Worm (Caenorhabditis elegans) whole organism, L1 larva: Measurements from ENCODE around the gene nlp-33.

Experiments
- C16A3.4 ChIP-seq: fragments of 150-350 bp; optimal IDR thresholded peaks from 2 replicates; lab custom pipeline; 2014; ENCODE audit warnings: missing biosample characterization, missing genetic modification characterization
- ama-1 ChIP-seq: fragments of 150-350 bp; optimal IDR thresholded peaks from 2 replicates; lab custom pipeline; 2014
- blmp-1 ChIP-seq: fragments of 150-350 bp; optimal IDR thresholded peaks from 2 replicates; lab custom pipeline; 2014; ENCODE audit warnings: missing biosample characterization, missing genetic modification characterization
- ceh-63 ChIP-seq: fragments of 200-800 bp; sonication (Bioruptor generic); optimal IDR thresholded peaks from 2 replicates; lab custom pipeline; 2018; ENCODE audit warnings: mild to moderate bottlenecking, missing genetic modification characterization, missing compliant biosample characterization
- ceh-8 ChIP-seq: fragments of 200-800 bp; sonication (Bioruptor generic); optimal IDR thresholded peaks from 2 replicates; lab custom pipeline; 2018; ENCODE audit warnings: mild to moderate bottlenecking, missing genetic modification characterization, moderate library complexity, missing compliant biosample characterization
- ceh-82 ChIP-seq, 3 experiments: fragments of 150-350 bp in 1 of 3; sonication (generic microtip) in 2 of 3; optimal IDR thresholded peaks; 2 replicates each; lab custom pipeline; 2014 to 2017; ENCODE audit warnings: missing biosample characterization in 3 of 3, missing genetic modification characterization in 3 of 3
- ceh-88 ChIP-seq: fragments of 200-800 bp; sonication (Bioruptor generic); IDR thresholded peaks from 2 replicates; pipeline ENCODE4 v1.3.6; 2022; ENCODE audit warnings: missing genetic modification characterization, missing compliant biosample characterization
- ceh-90 ChIP-seq: sonication (generic microtip); optimal IDR thresholded peaks from 2 replicates; lab custom pipeline; 2016; ENCODE audit warnings: missing genetic modification characterization, missing compliant biosample characterization
- ces-1 ChIP-seq: fragments of 150-350 bp; optimal IDR thresholded peaks from 2 replicates; lab custom pipeline; 2014; ENCODE audit warnings: missing biosample characterization, missing genetic modification reagents, missing genetic modification characterization
- dpl-1 ChIP-seq, 3 experiments: fragments of 150-350 bp in 2 of 3; sonication (generic microtip) in 1 of 3; optimal IDR thresholded peaks; 2 replicates each; lab custom pipeline; 2014 to 2017; ENCODE audit warnings: missing biosample characterization in 3 of 3, missing genetic modification characterization in 3 of 3, missing genetic modification reagents in 3 of 3
- egl-13 ChIP-seq: sonication (generic microtip); optimal IDR thresholded peaks from 2 replicates; lab custom pipeline; 2016; ENCODE audit warnings: missing genotype, missing genetic modification reagents, missing genetic modification characterization, missing compliant biosample characterization
- elt-2 ChIP-seq: sonication (generic microtip); optimal IDR thresholded peaks from 2 replicates; lab custom pipeline; 2016; ENCODE audit warnings: missing genetic modification characterization, mild to moderate bottlenecking, inconsistent platforms, missing compliant biosample characterization, missing genetic modification reagents
- elt-3 ChIP-seq, 6 experiments: fragments of 150-350 bp in 1 of 6; sonication (generic microtip); optimal IDR thresholded peaks; 2 replicates each; lab custom pipeline; 2017 to 2018; ENCODE audit warnings: missing biosample characterization in 6 of 6, missing genetic modification characterization in 6 of 6, inconsistent platforms in 1 of 6
- fkh-8 ChIP-seq: sonication (generic microtip); optimal IDR thresholded peaks from 2 replicates; lab custom pipeline; 2016; ENCODE audit warnings: mild to moderate bottlenecking, missing genetic modification characterization, missing compliant biosample characterization
- grh-1 ChIP-seq: fragments of 200-800 bp; sonication (Bioruptor generic); IDR thresholded peaks from 2 replicates; pipeline ENCODE4 v1.3.6; 2022; ENCODE audit warnings: missing genetic modification reagents, missing genetic modification characterization, missing compliant biosample characterization
- hpl-2 ChIP-seq: fragments of 150-350 bp; optimal IDR thresholded peaks from 2 replicates; lab custom pipeline; 2014; ENCODE audit warnings: missing biosample characterization, missing genetic modification reagents, missing genetic modification characterization
- isw-1 ChIP-seq: fragments of 200-800 bp; sonication (Bioruptor generic); IDR thresholded peaks from 2 replicates; pipeline ENCODE4 v1.3.6; 2022; ENCODE audit warnings: missing genetic modification characterization, missing compliant biosample characterization
- lin-13 ChIP-seq: fragments of 150-350 bp; optimal IDR thresholded peaks from 2 replicates; lab custom pipeline; 2014; ENCODE audit warnings: missing biosample characterization, missing genetic modification reagents, missing genetic modification characterization
- lin-14 ChIP-seq: fragments of 200-800 bp; sonication (Bioruptor generic); optimal IDR thresholded peaks from 2 replicates; lab custom pipeline; 2018; ENCODE audit warnings: mild to moderate bottlenecking, missing genetic modification characterization, moderate library complexity, missing compliant biosample characterization
- lin-35 ChIP-seq, 2 experiments: fragments of 150-350 bp; optimal IDR thresholded peaks; 2 replicates each; lab custom pipeline; 2014; ENCODE audit warnings: missing biosample characterization in 2 of 2, missing genetic modification characterization in 2 of 2, missing genetic modification reagents in 2 of 2
- lin-39 ChIP-seq: fragments of 150-350 bp; optimal IDR thresholded peaks from 2 replicates; lab custom pipeline; 2014; ENCODE audit warnings: missing biosample characterization, missing genetic modification reagents, missing genetic modification characterization
- lsy-2 ChIP-seq, 2 experiments: fragments of 150-350 bp; optimal IDR thresholded peaks; 2 replicates each; lab custom pipeline; 2014; ENCODE audit warnings: missing biosample characterization in 2 of 2, missing genetic modification characterization in 2 of 2
- mef-2 ChIP-seq: fragments of 150-350 bp; optimal IDR thresholded peaks from 2 replicates; lab custom pipeline; 2014; ENCODE audit warnings: missing biosample characterization, missing genetic modification characterization
- nhr-11 ChIP-seq: fragments of 150-350 bp; optimal IDR thresholded peaks from 2 replicates; lab custom pipeline; 2014; ENCODE audit warnings: missing biosample characterization, missing genetic modification characterization
- nhr-19 ChIP-seq: fragments of 200-800 bp; sonication (Bioruptor generic); conservative IDR thresholded peaks from 2 replicates; pipeline ENCODE4 v1.3.6; 2022; ENCODE audit warnings: missing genetic modification characterization, missing compliant biosample characterization
- nhr-20 ChIP-seq: sonication (generic microtip); optimal IDR thresholded peaks from 2 replicates; lab custom pipeline; 2016; ENCODE audit warnings: mild to moderate bottlenecking, missing genetic modification characterization, missing compliant biosample characterization
- nhr-71 ChIP-seq: sonication (generic microtip); optimal IDR thresholded peaks from 2 replicates; lab custom pipeline; 2016; ENCODE audit warnings: mild to moderate bottlenecking, missing genetic modification characterization, moderate library complexity, missing compliant biosample characterization
- nhr-85 ChIP-seq: sonication (generic microtip); peaks from one replicate; lab custom pipeline; 2016; ENCODE audit warnings: missing genetic modification characterization, inconsistent platforms, missing compliant biosample characterization
- nhr-90 ChIP-seq: sonication (generic microtip); optimal IDR thresholded peaks from 2 replicates; lab custom pipeline; 2016; ENCODE audit warnings: mild to moderate bottlenecking, missing genetic modification characterization, missing compliant biosample characterization; ENCODE audit not compliant: poor library complexity
- pag-3 ChIP-seq: sonication (generic microtip); optimal IDR thresholded peaks from 2 replicates; lab custom pipeline; 2017; ENCODE audit warnings: missing genetic modification characterization, mild to moderate bottlenecking, missing compliant biosample characterization, antibody characterized with exemption, borderline replicate concordance; ENCODE audit not compliant: insufficient read depth
- pax-3 ChIP-seq: fragments of 200-800 bp; sonication (Bioruptor generic); optimal IDR thresholded peaks from 2 replicates; lab custom pipeline; 2018; ENCODE audit warnings: mild to moderate bottlenecking, missing genetic modification characterization, moderate library complexity, missing compliant biosample characterization
- pqm-1 ChIP-seq: sonication (generic microtip); optimal IDR thresholded peaks from 3 replicates; lab custom pipeline; 2017; ENCODE audit warnings: missing biosample characterization, missing genetic modification characterization
- rnt-1 ChIP-seq: sonication (generic microtip); optimal IDR thresholded peaks from 2 replicates; lab custom pipeline; 2016; ENCODE audit warnings: mild to moderate bottlenecking, missing genetic modification characterization, moderate library complexity, missing compliant biosample characterization
- snpc-4 ChIP-seq: fragments of 150-350 bp; optimal IDR thresholded peaks from 2 replicates; lab custom pipeline; 2014; ENCODE audit warnings: missing biosample characterization, missing genetic modification characterization
- snu-23 ChIP-seq: sonication (generic microtip); optimal IDR thresholded peaks from 2 replicates; lab custom pipeline; 2016; ENCODE audit warnings: missing genetic modification characterization, missing compliant biosample characterization
- sox-4 ChIP-seq: sonication (generic microtip); optimal IDR thresholded peaks from 2 replicates; lab custom pipeline; 2016; ENCODE audit warnings: missing genetic modification characterization, missing compliant biosample characterization
- tbx-2 ChIP-seq: sonication (generic microtip); optimal IDR thresholded peaks from 2 replicates; lab custom pipeline; 2016; ENCODE audit warnings: missing genetic modification characterization, missing compliant biosample characterization
- unc-130 ChIP-seq: fragments of 150-350 bp; optimal IDR thresholded peaks from 2 replicates; lab custom pipeline; 2017; ENCODE audit warnings: missing biosample characterization, missing genetic modification characterization, inconsistent platforms
- unc-62 ChIP-seq: fragments of 150-350 bp; optimal IDR thresholded peaks from 2 replicates; lab custom pipeline; 2014; ENCODE audit warnings: missing biosample characterization, missing genetic modification reagents, missing genetic modification characterization
- zip-4 ChIP-seq: fragments of 200-800 bp; sonication (Bioruptor generic); optimal IDR thresholded peaks from 2 replicates; lab custom pipeline; 2018; ENCODE audit warnings: mild to moderate bottlenecking, missing genetic modification characterization, moderate library complexity, missing compliant biosample characterization
- ztf-11 ChIP-seq, 2 experiments: sonication (generic microtip); optimal IDR thresholded peaks; 2 replicates each; lab custom pipeline; 2016 to 2017; ENCODE audit warnings: missing genetic modification characterization in 2 of 2, missing biosample characterization in 1 of 2, missing compliant biosample characterization in 1 of 2

Gene nlp-33

ce11 chrV:11146958-11147779 is at the start of gene nlp-33, which contains the start of gene T19C4.24:
Gene nlp-33 (plus strand): TSS chrV:11147346.
Gene T19C4.24 (minus strand): TSS chrV:11147008.
- TF ChIP-seq fkh-8 (tag; lab: Kevin White, UChicago) (no peak), ceh-63 (GFP tag; lab: Kevin White, UChicago) (no peak), zip-4 (no peak), ceh-8 (GFP tag; lab: Kevin White, UChicago) (no peak), C16A3.4 (tag; lab: Kevin White, UChicago) (no peak), ceh-88 (GFP tag; lab: Robert Waterston, UW) (no peak), lin-13 (no peak), elt-3 (tag; optimal IDR thresholded peaks at IDR 0.05; lab: Kevin White, UChicago) (peak in 2 of 6 experiments; percentile 60 to 74), grh-1 (peak; percentile 30; the same call in 1 of the 2 replicates), blmp-1 (tag; lab: Kevin White, UChicago) (peak; percentile 26), pax-3 (tag; lab: Kevin White, UChicago) (no peak), unc-130 (tag; lab: Kevin White, UChicago) (no peak), lsy-2 (tag; optimal IDR thresholded peaks at IDR 0.05; lab: Kevin White, UChicago) (peak in 1 of 2 experiments; percentile 8), snu-23 (peak; percentile 50), lin-14 (GFP tag; lab: Kevin White, UChicago) (peak; percentile 63), hpl-2 (GFP tag; lab: Kevin White, UChicago) (no peak), nhr-90 (tag; lab: Kevin White, UChicago) (peak; percentile 51), isw-1 (GFP tag; lab: Robert Waterston, UW) (no peak), nhr-85 (tag; lab: Kevin White, UChicago) (peak; percentile 89), tbx-2 (tag; lab: Kevin White, UChicago) (peak; percentile 20), ceh-82 (tag; optimal IDR thresholded peaks at IDR 0.05; lab: Kevin White, UChicago) (no peak), ama-1 (lab: Kevin White, UChicago) (peak; percentile 82), nhr-20 (tag; lab: Kevin White, UChicago) (peak; percentile 54), nhr-71 (tag; lab: Kevin White, UChicago) (peak; percentile 40), rnt-1 (tag; lab: Kevin White, UChicago) (no peak), pqm-1 (tag; lab: Kevin White, UChicago) (no peak), dpl-1 (GFP tag; optimal IDR thresholded peaks at IDR 0.05; lab: Kevin White, UChicago) (no peak), nhr-19 (GFP tag; lab: Robert Waterston, UW) (peak; percentile 16; the same call in 1 of the 2 replicates), lin-35 (GFP tag; optimal IDR thresholded peaks at IDR 0.05; lab: Kevin White, UChicago) (peak in 1 of 2 experiments; percentile 19), mef-2 (tag; lab: Kevin White, UChicago) (no peak)

DNA sequence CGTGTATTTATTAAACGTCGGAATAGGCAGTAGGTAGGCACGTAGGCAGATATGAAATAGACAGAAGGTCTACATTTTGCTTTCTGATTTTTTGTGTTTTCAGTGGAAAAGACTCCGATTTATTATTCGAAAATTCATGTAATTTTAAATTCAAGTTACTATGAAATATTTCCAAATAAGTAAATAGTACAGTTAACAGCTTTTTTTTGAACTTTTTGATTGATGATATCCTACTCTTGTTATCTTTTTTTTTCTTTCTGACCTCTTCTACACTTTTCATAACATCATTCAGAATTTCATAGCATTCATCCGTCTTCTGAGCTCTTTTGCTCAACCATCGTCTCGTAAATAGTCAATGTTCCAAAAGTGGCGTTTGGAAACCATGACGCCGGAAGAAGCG is 48.5 kb upstream of the nlp-33 start, which contains the start of gene cdkl-1:
Gene cdkl-1 (plus strand): TSS at position 301 of the 400 bp plus-strand sequence.
- TF ChIP-seq lin-39 (tag; lab: Kevin White, UChicago), result no peak
- no peak for TF ChIP-seq pag-3 (tag; lab: Kevin White, UChicago)
- no peak for TF ChIP-seq ztf-11 (tag; optimal IDR thresholded peaks at IDR 0.05; lab: Kevin White, UChicago)
- no peak for TF ChIP-seq ceh-90 (tag; lab: Kevin White, UChicago)
- TF ChIP-seq mef-2 (tag; lab: Kevin White, UChicago), result no peak
- TF ChIP-seq sox-4, result no peak
- TF ChIP-seq ceh-8 (GFP tag; lab: Kevin White, UChicago), result no peak
- no peak for TF ChIP-seq egl-13
- TF ChIP-seq grh-1, result no peak
- no peak for TF ChIP-seq nhr-11 (tag; lab: Kevin White, UChicago)
- TF ChIP-seq nhr-85 (tag; lab: Kevin White, UChicago), result no peak
- no peak for TF ChIP-seq snpc-4 (tag; lab: Kevin White, UChicago)
- no peak for TF ChIP-seq ces-1 (GFP tag; lab: Kevin White, UChicago)
- no peak for TF ChIP-seq elt-2
- TF ChIP-seq unc-62 (GFP tag; lab: Kevin White, UChicago), result no peak
